Fruit fly (Drosophila melanogaster): Measurements from ENCODE around the gene Lrp4.
A peak's percentile ranks its signal among the peaks of the same experiment; 100 is the strongest.

The Lrp4 gene

dm6 chrX:15887247-15887616 lies 23.4 kb upstream of the Lrp4 start, which contains the start of gene tay (continued):
- TF ChIP-seq CG15011 (GFP tag; optimal IDR thresholded peaks at IDR 0.05) (no peak), CG12155 (GFP tag; optimal IDR thresholded peaks at IDR 0.05) (no peak), CG11723 (GFP tag; optimal IDR thresholded peaks at IDR 0.05) (peak; percentile 20), pzg (GFP tag; optimal IDR thresholded peaks at IDR 0.05) (peak; percentile 84), fd102C (GFP tag; optimal IDR thresholded peaks at IDR 0.05) (no peak), Ravus (GFP tag; IDR thresholded peaks at IDR 0.05) (no peak), crp (GFP tag; optimal IDR thresholded peaks at IDR 0.05) (no peak), odd (GFP tag; optimal IDR thresholded peaks at IDR 0.05) (no peak), CG4360 (GFP tag; IDR thresholded peaks at IDR 0.05) (no peak), CG7745 (tag; optimal IDR thresholded peaks at IDR 0.05) (no peak), Hr51 (GFP tag; optimal IDR thresholded peaks at IDR 0.05) (no peak), zfh1 (GFP tag; IDR thresholded peaks at IDR 0.05) (no peak), zen2 (GFP tag; IDR thresholded peaks at IDR 0.05; ENCODE audit: partially characterized antibody) (no peak; the same call in 2 of the 3 replicates), Ets65A (GFP tag) (no peak), lilli (GFP tag; optimal IDR thresholded peaks at IDR 0.05) (peak; percentile 17), row (GFP tag; IDR thresholded peaks at IDR 0.05) (peak; percentile 79), CG18599 (GFP tag; optimal IDR thresholded peaks at IDR 0.05) (no peak), Spps (tag; optimal IDR thresholded peaks at IDR 0.05) (no peak), CG8765 (GFP tag; IDR thresholded peaks at IDR 0.05) (no peak), ftz-f1 (GFP tag; optimal IDR thresholded peaks at IDR 0.05) (peak; percentile 56), NK7.1 (GFP tag; optimal IDR thresholded peaks at IDR 0.05) (no peak), tup (GFP tag; optimal IDR thresholded peaks at IDR 0.05) (no peak), hkb (optimal IDR thresholded peaks at IDR 0.05) (no peak), hkb (GFP tag; IDR thresholded peaks at IDR 0.05) (no peak), zen (tag; optimal IDR thresholded peaks at IDR 0.05) (no peak), Ssrp (tag; optimal IDR thresholded peaks at IDR 0.05) (no peak), CG1233 (GFP tag; optimal IDR thresholded peaks at IDR 0.05) (no peak), mld (GFP tag; IDR thresholded peaks at IDR 0.05; ENCODE audit: partially characterized antibody) (0 out of 3 replicates have a peak, but pooled peaks have one; percentile 37), E2f2 (GFP tag; IDR thresholded peaks at IDR 0.05) (peak; percentile 32; the same call in 1 of the 2 replicates), croc (GFP tag; conservative IDR thresholded peaks at IDR 0.05) (no peak), CG18011 (GFP tag; optimal IDR thresholded peaks at IDR 0.05) (no peak), CG11247 (GFP tag; IDR thresholded peaks at IDR 0.05) (no peak), Med (GFP tag) (peak; percentile 83), emc (GFP tag; optimal IDR thresholded peaks at IDR 0.05) (no peak), ase (GFP tag; IDR thresholded peaks at IDR 0.05) (no peak), CG3407 (GFP tag; optimal IDR thresholded peaks at IDR 0.05) (no peak), pb (GFP tag; optimal IDR thresholded peaks at IDR 0.05) (no peak)

dm6 chrX:15888763-15889162 lies 21.9 kb upstream of the Lrp4 start:
- TF ChIP-seq exex (tag; optimal IDR thresholded peaks at IDR 0.05) (peak; percentile 89), mirr (GFP tag; optimal IDR thresholded peaks at IDR 0.05) (peak; percentile 60), crc (GFP tag; optimal IDR thresholded peaks at IDR 0.05) (no peak), CG11504 (tag; optimal IDR thresholded peaks at IDR 0.05) (no peak)
